Worm (Caenorhabditis elegans) whole organism, late embryonic: ENCODE measurements around the gene slrp-1.

Experiments used
- C08G9.2 ChIP-seq: sonication (generic microtip); optimal IDR thresholded peaks from 2 replicates; lab custom pipeline; 2016; ENCODE audit warnings: mild to moderate bottlenecking, missing genetic modification characterization, moderate library complexity, missing compliant biosample characterization
- C38D4.7 ChIP-seq: fragments of 200-800 bp; sonication (Bioruptor generic); optimal IDR thresholded peaks from 2 replicates; lab custom pipeline; 2018; ENCODE audit warnings: mild to moderate bottlenecking, missing genetic modification characterization, moderate library complexity, missing compliant biosample characterization
- K02D7.2 ChIP-seq: sonication (generic microtip); optimal IDR thresholded peaks from 2 replicates; lab custom pipeline; 2017; ENCODE audit warnings: mild to moderate bottlenecking, missing genetic modification characterization, missing compliant biosample characterization
- K09A11.1 ChIP-seq: sonication (generic microtip); optimal IDR thresholded peaks from 2 replicates; lab custom pipeline; 2017; ENCODE audit warnings: antibody characterized with exemption, mild to moderate bottlenecking, missing genetic modification characterization, missing compliant biosample characterization; ENCODE audit not compliant: insufficient read depth
- T23F11.4 ChIP-seq: fragments of 200-800 bp; sonication (Bioruptor generic); optimal IDR thresholded peaks from 2 replicates; lab custom pipeline; 2018; ENCODE audit warnings: mild to moderate bottlenecking, missing genetic modification characterization, missing compliant biosample characterization
- ahr-1 ChIP-seq: sonication (generic microtip); optimal IDR thresholded peaks from 2 replicates; lab custom pipeline; 2016; ENCODE audit warnings: missing genetic modification characterization, missing compliant biosample characterization
- ceh-14 ChIP-seq: sonication (generic microtip); optimal IDR thresholded peaks from 2 replicates; lab custom pipeline; 2016; ENCODE audit warnings: missing genotype, missing genetic modification characterization, missing compliant biosample characterization
- ceh-18 ChIP-seq: sonication (generic microtip); optimal IDR thresholded peaks from 2 replicates; lab custom pipeline; 2016; ENCODE audit warnings: missing genetic modification characterization, missing compliant biosample characterization
- ceh-19 ChIP-seq: fragments of 200-800 bp; sonication (Bioruptor generic); optimal IDR thresholded peaks from 2 replicates; lab custom pipeline; 2018; ENCODE audit warnings: mild to moderate bottlenecking, missing genetic modification characterization, missing compliant biosample characterization
- ceh-2 ChIP-seq: sonication (generic microtip); optimal IDR thresholded peaks from 2 replicates; lab custom pipeline; 2016; ENCODE audit warnings: missing genotype, missing genetic modification characterization, missing compliant biosample characterization
- ceh-30 ChIP-seq: fragments of 150-350 bp; optimal IDR thresholded peaks from 2 replicates; lab custom pipeline; 2014; ENCODE audit warnings: missing biosample characterization, missing genetic modification characterization
- ceh-31 ChIP-seq: sonication (generic microtip); optimal IDR thresholded peaks from 2 replicates; lab custom pipeline; 2016; ENCODE audit warnings: missing genetic modification characterization, missing compliant biosample characterization
- ceh-34 ChIP-seq: sonication (generic microtip); optimal IDR thresholded peaks from 2 replicates; lab custom pipeline; 2016; ENCODE audit warnings: mild to moderate bottlenecking, missing genetic modification characterization, missing compliant biosample characterization
- che-1 ChIP-seq: sonication (generic microtip); optimal IDR thresholded peaks from 2 replicates; lab custom pipeline; 2016; ENCODE audit warnings: mild to moderate bottlenecking, missing genetic modification characterization, missing compliant biosample characterization
- dve-1 ChIP-seq: sonication (generic microtip); optimal IDR thresholded peaks from 2 replicates; lab custom pipeline; 2017; ENCODE audit warnings: antibody characterized with exemption, mild to moderate bottlenecking, missing genetic modification characterization, missing compliant biosample characterization
- elt-4 ChIP-seq: sonication (generic microtip); optimal IDR thresholded peaks from 2 replicates; lab custom pipeline; 2016; ENCODE audit warnings: missing genetic modification characterization, missing compliant biosample characterization
- ets-4 ChIP-seq: sonication (generic microtip); optimal IDR thresholded peaks from 2 replicates; lab custom pipeline; 2016; ENCODE audit warnings: missing genetic modification characterization, missing compliant biosample characterization
- fax-1 ChIP-seq: sonication (generic microtip); optimal IDR thresholded peaks from 2 replicates; lab custom pipeline; 2016; ENCODE audit warnings: missing genotype, missing genetic modification characterization, missing compliant biosample characterization
- fkh-6 ChIP-seq: sonication (generic microtip); optimal IDR thresholded peaks from 2 replicates; lab custom pipeline; 2016; ENCODE audit warnings: missing genetic modification characterization, missing compliant biosample characterization
- gmeb-2 ChIP-seq: sonication (generic microtip); optimal IDR thresholded peaks from 2 replicates; lab custom pipeline; 2016; ENCODE audit warnings: missing genetic modification characterization, inconsistent platforms, missing compliant biosample characterization
- hlh-13 ChIP-seq: fragments of 200-800 bp; sonication (Bioruptor generic); optimal IDR thresholded peaks from 2 replicates; lab custom pipeline; 2018; ENCODE audit warnings: mild to moderate bottlenecking, missing genetic modification characterization, missing compliant biosample characterization
- hlh-30 ChIP-seq: sonication (generic microtip); optimal IDR thresholded peaks from 2 replicates; lab custom pipeline; 2017; ENCODE audit warnings: antibody characterized with exemption, missing genetic modification characterization, missing compliant biosample characterization; ENCODE audit not compliant: insufficient read depth
- hlh-8 ChIP-seq: sonication (generic microtip); optimal IDR thresholded peaks from 2 replicates; lab custom pipeline; 2016; ENCODE audit warnings: missing genotype, missing genetic modification characterization, missing compliant biosample characterization
- lim-6 ChIP-seq: sonication (generic microtip); optimal IDR thresholded peaks from 2 replicates; lab custom pipeline; 2016; ENCODE audit warnings: missing genetic modification characterization, missing compliant biosample characterization
- lin-11 ChIP-seq: fragments of 200-800 bp; sonication (Bioruptor generic); optimal IDR thresholded peaks from 2 replicates; lab custom pipeline; 2018; ENCODE audit warnings: mild to moderate bottlenecking, missing genetic modification characterization, missing compliant biosample characterization
- madf-2 ChIP-seq: sonication (generic microtip); optimal IDR thresholded peaks from 2 replicates; lab custom pipeline; 2017; ENCODE audit warnings: missing genetic modification characterization, missing compliant biosample characterization
- mec-3 ChIP-seq: sonication (generic microtip); optimal IDR thresholded peaks from 2 replicates; lab custom pipeline; 2016; ENCODE audit warnings: borderline replicate concordance, missing genetic modification characterization, missing compliant biosample characterization
- nhr-11 ChIP-seq: fragments of 150-350 bp; optimal IDR thresholded peaks from 2 replicates; lab custom pipeline; 2014; ENCODE audit warnings: missing biosample characterization, missing genetic modification characterization
- nhr-232 ChIP-seq: sonication (generic microtip); optimal IDR thresholded peaks from 2 replicates; lab custom pipeline; 2016; ENCODE audit warnings: missing genetic modification characterization, missing compliant biosample characterization
- npax-4 ChIP-seq: sonication (generic microtip); optimal IDR thresholded peaks from 2 replicates; lab custom pipeline; 2016; ENCODE audit warnings: missing genetic modification characterization, missing compliant biosample characterization
- pat-9 ChIP-seq: fragments of 200-800 bp; sonication (Bioruptor generic); optimal IDR thresholded peaks from 2 replicates; lab custom pipeline; 2018; ENCODE audit warnings: mild to moderate bottlenecking, missing genetic modification characterization, moderate library complexity, missing compliant biosample characterization
- pqm-1 ChIP-seq: sonication (generic microtip); optimal IDR thresholded peaks from 2 replicates; lab custom pipeline; 2016; ENCODE audit warnings: missing genetic modification characterization, missing compliant biosample characterization
- pros-1 ChIP-seq: fragments of 150-350 bp; optimal IDR thresholded peaks from 2 replicates; lab custom pipeline; 2014; ENCODE audit warnings: missing biosample characterization, missing genetic modification reagents, missing genetic modification characterization
- ref-2 ChIP-seq: sonication (generic microtip); optimal IDR thresholded peaks from 2 replicates; lab custom pipeline; 2016; ENCODE audit warnings: missing genetic modification characterization, missing compliant biosample characterization
- sox-4 ChIP-seq: sonication (generic microtip); optimal IDR thresholded peaks from 2 replicates; lab custom pipeline; 2017; ENCODE audit warnings: mild to moderate bottlenecking, missing genetic modification characterization, inconsistent platforms, missing compliant biosample characterization
- tbx-2 ChIP-seq: sonication (generic microtip); optimal IDR thresholded peaks from 2 replicates; lab custom pipeline; 2016; ENCODE audit warnings: missing genetic modification characterization, missing compliant biosample characterization
- tbx-7 ChIP-seq: sonication (generic microtip); optimal IDR thresholded peaks from 2 replicates; lab custom pipeline; 2016; ENCODE audit warnings: missing genotype, missing genetic modification characterization, missing compliant biosample characterization
- ttx-3 ChIP-seq: sonication (generic microtip); optimal IDR thresholded peaks from 2 replicates; lab custom pipeline; 2016; ENCODE audit warnings: missing genetic modification reagents, missing genetic modification characterization, missing compliant biosample characterization
- unc-3 ChIP-seq, 2 experiments: fragments of 200-800 bp in 1 of 2; sonication (Bioruptor generic) in 1 of 2; sonication (generic microtip) in 1 of 2; conservative IDR thresholded peaks in 1 of 2; optimal IDR thresholded peaks in 1 of 2; 2 replicates each; pipeline versions ENCODE4 v1.3.6 to Lab custom; 2016 to 2022; ENCODE audit warnings: missing compliant biosample characterization in 2 of 2, missing genetic modification characterization in 2 of 2, missing genetic modification reagents in 1 of 2
- unc-42 ChIP-seq: sonication (generic microtip); optimal IDR thresholded peaks from 2 replicates; lab custom pipeline; 2016; ENCODE audit warnings: missing genotype, missing genetic modification characterization, missing compliant biosample characterization
- unc-55 ChIP-seq: sonication (generic microtip); optimal IDR thresholded peaks from 2 replicates; lab custom pipeline; 2017; ENCODE audit warnings: missing biosample characterization, missing genetic modification reagents, missing genetic modification characterization
- unc-86 ChIP-seq: sonication (generic microtip); optimal IDR thresholded peaks from 2 replicates; lab custom pipeline; 2016; ENCODE audit warnings: missing genetic modification characterization, missing compliant biosample characterization
- zip-5 ChIP-seq: sonication (generic microtip); optimal IDR thresholded peaks from 2 replicates; lab custom pipeline; 2016; ENCODE audit warnings: missing genetic modification characterization, missing compliant biosample characterization
- ztf-16 ChIP-seq: sonication (generic microtip); optimal IDR thresholded peaks from 2 replicates; lab custom pipeline; 2017; ENCODE audit warnings: missing genetic modification characterization, missing compliant biosample characterization

slrp-1 gene

DNA sequence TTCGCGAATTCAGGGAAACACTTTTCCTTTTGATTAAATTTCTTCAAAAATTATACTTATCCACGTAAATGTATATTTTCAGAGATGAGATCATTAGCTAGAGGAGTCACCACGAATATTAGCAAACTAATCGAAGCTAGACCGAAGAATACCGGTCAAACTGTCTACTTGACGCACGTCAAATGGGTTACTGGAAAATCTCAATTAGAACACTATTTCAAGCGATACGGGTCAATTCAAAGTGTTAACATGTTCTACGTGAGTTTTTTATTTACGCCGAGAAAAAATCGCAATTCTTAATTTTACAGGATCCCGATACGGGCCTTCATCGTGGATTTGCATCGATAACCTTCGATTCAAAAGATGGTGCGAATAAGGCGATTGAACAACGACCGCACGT is at the start of gene slrp-1:
Gene slrp-1 (plus strand): TSS at position 83 of the 400 bp plus-strand sequence.
- TF ChIP-seq ztf-16 (tag; lab: Kevin White, UChicago) (no peak), C08G9.2 (tag; lab: Kevin White, UChicago) (no peak), ceh-30 (tag; lab: Kevin White, UChicago) (no peak), hlh-30 (tag; lab: Kevin White, UChicago) (no peak), hlh-13 (no peak), pat-9 (no peak), madf-2 (tag; lab: Kevin White, UChicago) (no peak), pros-1 (tag; lab: Kevin White, UChicago) (no peak), npax-4 (no peak), unc-86 (no peak), K02D7.2 (tag; lab: Kevin White, UChicago) (no peak), nhr-232 (tag; lab: Kevin White, UChicago) (no peak), lin-11 (tag; lab: Kevin White, UChicago) (no peak), ttx-3 (tag; lab: Kevin White, UChicago) (no peak), unc-42 (tag; lab: Kevin White, UChicago) (no peak), unc-3 (GFP tag; conservative IDR thresholded peaks at IDR 0.05; lab: Robert Waterston, UW) (no peak), unc-3 (tag; optimal IDR thresholded peaks at IDR 0.05; lab: Kevin White, UChicago) (no peak), ceh-34 (tag; lab: Kevin White, UChicago) (no peak)

ce11 chrV:13523194-13523593 is 42.5 kb upstream of the slrp-1 start, which contains the start of gene R11G10.3:
TSS of gene R11G10.3 (plus strand) at chrV:13523494.
- TF ChIP-seq tbx-2 (tag; lab: Kevin White, UChicago) (no peak), K09A11.1 (tag; lab: Kevin White, UChicago) (no peak), zip-5 (tag; lab: Kevin White, UChicago) (no peak), ets-4 (no peak), nhr-232 (tag; lab: Kevin White, UChicago) (no peak), ceh-2 (tag; lab: Kevin White, UChicago) (no peak), mec-3 (tag; lab: Kevin White, UChicago) (no peak), ceh-19 (no peak), C08G9.2 (tag; lab: Kevin White, UChicago) (no peak), ceh-18 (tag; lab: Kevin White, UChicago) (no peak), fkh-6 (tag; lab: Kevin White, UChicago) (no peak), ref-2 (tag; lab: Kevin White, UChicago) (no peak), ceh-31 (tag; lab: Kevin White, UChicago) (no peak), sox-4 (no peak), hlh-8 (tag; lab: Kevin White, UChicago) (no peak), ceh-30 (tag; lab: Kevin White, UChicago) (no peak), ceh-34 (tag; lab: Kevin White, UChicago) (no peak), pqm-1 (tag; lab: Kevin White, UChicago) (no peak), ceh-14 (tag; lab: Kevin White, UChicago) (no peak)

ce11 chrV:13529165-13529564 is 36.5 kb upstream of the slrp-1 start:
- TF ChIP-seq T23F11.4 (GFP tag; lab: Kevin White, UChicago): no peak
- no peak for TF ChIP-seq nhr-11
- TF ChIP-seq hlh-8 (tag; lab: Kevin White, UChicago): no peak
- TF ChIP-seq npax-4: no peak
- TF ChIP-seq ceh-31 (tag; lab: Kevin White, UChicago): no peak
- TF ChIP-seq che-1 (tag; lab: Kevin White, UChicago): no peak
- TF ChIP-seq madf-2 (tag; lab: Kevin White, UChicago): no peak
- no peak for TF ChIP-seq hlh-30 (tag; lab: Kevin White, UChicago)
- TF ChIP-seq tbx-7: no peak
- no peak for TF ChIP-seq dve-1 (tag; lab: Kevin White, UChicago)
- TF ChIP-seq unc-55 (GFP tag; lab: Kevin White, UChicago): no peak
- TF ChIP-seq nhr-232 (tag; lab: Kevin White, UChicago): no peak
- no peak for TF ChIP-seq C38D4.7 (GFP tag; lab: Kevin White, UChicago)
- TF ChIP-seq gmeb-2 (tag; lab: Kevin White, UChicago): no peak
- TF ChIP-seq fax-1 (tag; lab: Kevin White, UChicago): no peak
- no peak for TF ChIP-seq lim-6 (tag; lab: Kevin White, UChicago)
- TF ChIP-seq elt-4 (tag; lab: Kevin White, UChicago): no peak
- no peak for TF ChIP-seq tbx-2 (tag; lab: Kevin White, UChicago)
- no peak for TF ChIP-seq K02D7.2 (tag; lab: Kevin White, UChicago)
- no peak for TF ChIP-seq ahr-1 (tag; lab: Kevin White, UChicago)
